Worm (Caenorhabditis elegans) whole organism, mixed stage, embryonic: ENCODE measurements around the gene oac-58.
A peak's percentile ranks its signal among the peaks of the same experiment; 100 is the strongest.

Source experiments
- M03D4.4 ChIP-seq: sonication (generic microtip); optimal IDR thresholded peaks from 2 replicates; lab custom pipeline; 2017; ENCODE audit warnings: mild to moderate bottlenecking, missing genetic modification characterization, missing compliant biosample characterization
- bed-3 ChIP-seq: fragments of 200-800 bp; sonication (Bioruptor generic); optimal IDR thresholded peaks from 3 replicates; lab custom pipeline; 2018; ENCODE audit warnings: mild to moderate bottlenecking, missing genetic modification characterization, moderate library complexity, missing compliant biosample characterization
- blmp-1 ChIP-seq: fragments of 150-350 bp; optimal IDR thresholded peaks from 2 replicates; lab custom pipeline; 2014; ENCODE audit warnings: missing biosample characterization, missing genetic modification characterization
- ceh-39 ChIP-seq: fragments of 150-350 bp; optimal IDR thresholded peaks from 2 replicates; lab custom pipeline; 2014; ENCODE audit warnings: missing biosample characterization, missing genetic modification characterization
- ceh-43 ChIP-seq: fragments of 200-800 bp; sonication (Bioruptor generic); optimal IDR thresholded peaks from 2 replicates; lab custom pipeline; 2018; ENCODE audit warnings: mild to moderate bottlenecking, missing genetic modification characterization, moderate library complexity, missing compliant biosample characterization
- ces-1 ChIP-seq: fragments of 150-350 bp; optimal IDR thresholded peaks from 2 replicates; lab custom pipeline; 2014; ENCODE audit warnings: missing biosample characterization, missing genetic modification reagents, missing genetic modification characterization
- cnd-1 ChIP-seq: fragments of 200-800 bp; sonication (Bioruptor generic); optimal IDR thresholded peaks from 2 replicates; lab custom pipeline; 2018; ENCODE audit warnings: mild to moderate bottlenecking, missing genetic modification characterization, missing compliant biosample characterization
- drap-1 ChIP-seq: fragments of 200-800 bp; sonication (Bioruptor generic); optimal IDR thresholded peaks from 3 replicates; lab custom pipeline; 2018; ENCODE audit warnings: mild to moderate bottlenecking, missing genetic modification characterization, missing compliant biosample characterization
- elt-1 ChIP-seq: sonication (generic microtip); optimal IDR thresholded peaks from 2 replicates; lab custom pipeline; 2017; ENCODE audit warnings: missing genetic modification characterization, mild to moderate bottlenecking, missing compliant biosample characterization, antibody characterized with exemption, moderate library complexity, borderline replicate concordance; ENCODE audit not compliant: insufficient read depth
- flh-1 ChIP-seq: fragments of 200-800 bp; sonication (Bioruptor generic); optimal IDR thresholded peaks from 2 replicates; lab custom pipeline; 2018; ENCODE audit warnings: mild to moderate bottlenecking, missing genetic modification characterization, moderate library complexity, missing compliant biosample characterization
- ham-2 ChIP-seq: fragments of 200-800 bp; sonication (Bioruptor generic); optimal IDR thresholded peaks from 2 replicates; lab custom pipeline; 2018; ENCODE audit warnings: mild to moderate bottlenecking, missing genetic modification characterization, missing compliant biosample characterization
- hlh-1 ChIP-seq: fragments of 150-350 bp; optimal IDR thresholded peaks from 2 replicates; lab custom pipeline; 2014; ENCODE audit warnings: missing biosample characterization, missing genetic modification reagents, missing genetic modification characterization
- lin-13 ChIP-seq: fragments of 150-350 bp; optimal IDR thresholded peaks from 2 replicates; lab custom pipeline; 2014; ENCODE audit warnings: missing biosample characterization, missing genetic modification characterization
- lin-32 ChIP-seq: fragments of 200-800 bp; sonication (Bioruptor generic); optimal IDR thresholded peaks from 2 replicates; lab custom pipeline; 2018; ENCODE audit warnings: mild to moderate bottlenecking, missing genetic modification characterization, missing compliant biosample characterization
- lsy-2 ChIP-seq: fragments of 150-350 bp; optimal IDR thresholded peaks from 2 replicates; lab custom pipeline; 2014; ENCODE audit warnings: missing biosample characterization, missing genetic modification characterization
- mab-5 ChIP-seq: fragments of 150-350 bp; optimal IDR thresholded peaks from 2 replicates; lab custom pipeline; 2014; ENCODE audit warnings: missing biosample characterization, missing genetic modification characterization
- mls-2 ChIP-seq: sonication (generic microtip); optimal IDR thresholded peaks from 2 replicates; lab custom pipeline; 2016; ENCODE audit warnings: mild to moderate bottlenecking, missing genetic modification characterization, moderate library complexity, missing compliant biosample characterization
- nhr-12 ChIP-seq: fragments of 150-350 bp; optimal IDR thresholded peaks from 2 replicates; lab custom pipeline; 2014; ENCODE audit warnings: missing biosample characterization, missing genetic modification characterization
- nhr-2 ChIP-seq: fragments of 150-350 bp; optimal IDR thresholded peaks from 2 replicates; lab custom pipeline; 2014; ENCODE audit warnings: missing biosample characterization, missing genetic modification characterization
- nhr-237 ChIP-seq: fragments of 150-350 bp; optimal IDR thresholded peaks from 2 replicates; lab custom pipeline; 2014; ENCODE audit warnings: missing biosample characterization, missing genetic modification characterization
- nhr-28 ChIP-seq: fragments of 150-350 bp; optimal IDR thresholded peaks from 2 replicates; lab custom pipeline; 2014; ENCODE audit warnings: missing biosample characterization, missing genetic modification characterization
- sem-2 ChIP-seq: fragments of 200-800 bp; sonication (Bioruptor generic); optimal IDR thresholded peaks from 2 replicates; lab custom pipeline; 2018; ENCODE audit warnings: mild to moderate bottlenecking, missing genetic modification characterization, missing compliant biosample characterization
- tbx-8 ChIP-seq: fragments of 200-800 bp; sonication (Bioruptor generic); optimal IDR thresholded peaks from 2 replicates; lab custom pipeline; 2018; ENCODE audit warnings: mild to moderate bottlenecking, missing genetic modification characterization, moderate library complexity, missing compliant biosample characterization
- unc-120 ChIP-seq: sonication (generic microtip); optimal IDR thresholded peaks from 2 replicates; lab custom pipeline; 2017; ENCODE audit warnings: missing genetic modification characterization, missing compliant biosample characterization; ENCODE audit not compliant: poor library complexity, severe bottlenecking
- unc-62 ChIP-seq: fragments of 150-350 bp; optimal IDR thresholded peaks from 2 replicates; lab custom pipeline; 2014; ENCODE audit warnings: missing biosample characterization, missing genetic modification reagents, missing genetic modification characterization

oac-58 gene

ce11 chrIV:12268272-12269045, 43.0 kb downstream of the oac-58 start, which contains the start of the genes ppm-1.H and rpl-34 (continued):
- TF ChIP-seq ham-2, result peak; percentile 65

ce11 chrIV:12265877-12266276, 45.6 kb downstream of the oac-58 start:
- TF ChIP-seq lin-13 (tag; lab: Kevin White, UChicago) (no peak), blmp-1 (tag; lab: Kevin White, UChicago) (no peak), bed-3 (no peak), unc-120 (tag; lab: Kevin White, UChicago) (no peak), mab-5 (tag; lab: Kevin White, UChicago) (no peak), sem-2 (no peak), nhr-237 (no peak), M03D4.4 (no peak), tbx-8 (GFP tag; lab: Kevin White, UChicago) (no peak), flh-1 (GFP tag; lab: Kevin White, UChicago) (no peak), unc-62 (GFP tag; lab: Kevin White, UChicago) (no peak), lin-32 (GFP tag; lab: Kevin White, UChicago) (no peak)

- TF ChIP-seq unc-120 (tag; lab: Kevin White, UChicago), result no peak
- TF ChIP-seq drap-1, result no peak
- TF ChIP-seq ces-1 (GFP tag; lab: Kevin White, UChicago), result no peak
- TF ChIP-seq lin-13 (tag; lab: Kevin White, UChicago), result no peak
- TF ChIP-seq nhr-12 (tag; lab: Kevin White, UChicago), result no peak
- TF ChIP-seq mab-5 (tag; lab: Kevin White, UChicago), result no peak
- TF ChIP-seq hlh-1 (tag; lab: Kevin White, UChicago), result no peak
- no peak for TF ChIP-seq ceh-43
- TF ChIP-seq ham-2, result no peak
- TF ChIP-seq flh-1 (GFP tag; lab: Kevin White, UChicago), result no peak
- TF ChIP-seq cnd-1 (tag; lab: Kevin White, UChicago), result no peak
- TF ChIP-seq lsy-2 (tag; lab: Kevin White, UChicago), result no peak
- no peak for TF ChIP-seq nhr-28
- TF ChIP-seq nhr-2 (tag; lab: Kevin White, UChicago), result no peak
- TF ChIP-seq tbx-8 (GFP tag; lab: Kevin White, UChicago), result no peak
- TF ChIP-seq blmp-1 (tag; lab: Kevin White, UChicago), result no peak
- TF ChIP-seq M03D4.4, result no peak
- no peak for TF ChIP-seq ceh-39 (tag; lab: Kevin White, UChicago)
Measured at ce11 chrIV:12261353-12261752, 50.1 kb downstream of the oac-58 start, which contains the start of gene sre-14. Gene sre-14, minus strand, starts transcription at chrIV:12261453.

ce11 chrIV:12259161-12259870, 52.2 kb downstream of the oac-58 start, which contains the start of gene Y39C12A.9:
Gene Y39C12A.9, minus strand, starts transcription at chrIV:12259211.
- TF ChIP-seq elt-1 (tag; lab: Kevin White, UChicago), result no peak
- peak; percentile 31 for TF ChIP-seq ces-1 (GFP tag; lab: Kevin White, UChicago)
- no peak for TF ChIP-seq unc-62 (GFP tag; lab: Kevin White, UChicago)
- TF ChIP-seq unc-120 (tag; lab: Kevin White, UChicago), result peak; percentile 16
- TF ChIP-seq mls-2 (tag; lab: Kevin White, UChicago), result no peak
